Worm (Caenorhabditis elegans): ENCODE results near the gene maoc-1.

- TF ChIP-seq Y55F3AM.14 (GFP tag; optimal IDR thresholded peaks at IDR 0.05) (no peak), gmeb-1 (tag; optimal IDR thresholded peaks at IDR 0.05) (no peak), nhr-11 (tag; optimal IDR thresholded peaks at IDR 0.05) (no peak), elt-1 (tag; optimal IDR thresholded peaks at IDR 0.05) (no peak), zag-1 (tag; optimal IDR thresholded peaks at IDR 0.05) (no peak)
Measured at ce11 chrII:7203110-7203509, 7.0 kb downstream of the maoc-1 start, which contains the start of gene srd-56.
